Worm (Caenorhabditis elegans) whole organism, L3 larva: ENCODE data around the gene T19H12.15.

Source experiments
- R02D3.7 ChIP-seq: fragments of 150-350 bp; optimal IDR thresholded peaks from 2 replicates; lab custom pipeline; 2014; ENCODE audit warnings: missing biosample characterization, missing genetic modification characterization
- ZK546.5 ChIP-seq: sonication (generic microtip); optimal IDR thresholded peaks from 2 replicates; lab custom pipeline; 2017; ENCODE audit warnings: missing biosample characterization, missing genetic modification characterization
- ama-1 ChIP-seq: fragments of 150-350 bp; optimal IDR thresholded peaks from 2 replicates; lab custom pipeline; 2018
- ceh-16 ChIP-seq: sonication (generic microtip); optimal IDR thresholded peaks from 2 replicates; lab custom pipeline; 2017; ENCODE audit warnings: missing biosample characterization, missing genetic modification characterization
- ceh-28 ChIP-seq: fragments of 150-350 bp; optimal IDR thresholded peaks from 2 replicates; lab custom pipeline; 2014; ENCODE audit warnings: missing biosample characterization, missing genetic modification reagents, missing genetic modification characterization
- ceh-9 ChIP-seq: sonication (generic microtip); optimal IDR thresholded peaks from 2 replicates; lab custom pipeline; 2018; ENCODE audit warnings: missing biosample characterization, missing genetic modification characterization
- daf-12 ChIP-seq: fragments of 150-350 bp; optimal IDR thresholded peaks from 2 replicates; lab custom pipeline; 2014; ENCODE audit warnings: missing biosample characterization, missing genetic modification reagents, missing genetic modification characterization
- egl-27 ChIP-seq: sonication (generic microtip); optimal IDR thresholded peaks from 4 replicates; lab custom pipeline; 2017; ENCODE audit warnings: missing biosample characterization, missing genetic modification reagents, missing genetic modification characterization
- egl-5 ChIP-seq: fragments of 150-350 bp; optimal IDR thresholded peaks from 2 replicates; lab custom pipeline; 2017; ENCODE audit warnings: missing biosample characterization, missing genetic modification reagents, missing genetic modification characterization, inconsistent platforms
- elt-1 ChIP-seq: fragments of 150-350 bp; optimal IDR thresholded peaks from 2 replicates; lab custom pipeline; 2014; ENCODE audit warnings: missing biosample characterization, missing genetic modification characterization
- elt-2 ChIP-seq: sonication (generic microtip); optimal IDR thresholded peaks from 2 replicates; lab custom pipeline; 2016; ENCODE audit warnings: missing genetic modification reagents, mild to moderate bottlenecking, missing genetic modification characterization, missing compliant biosample characterization
- elt-3 ChIP-seq, 3 experiments: fragments of 150-350 bp in 1 of 3; sonication (generic microtip) in 2 of 3; optimal IDR thresholded peaks; 2 replicates in 2 of 3; 4 replicates in 1 of 3; lab custom pipeline; 2014 to 2017; ENCODE audit warnings: missing biosample characterization in 3 of 3, missing genetic modification characterization in 3 of 3
- eor-1 ChIP-seq, 2 experiments: fragments of 150-350 bp; optimal IDR thresholded peaks; 2 replicates each; lab custom pipeline; 2014 to 2018; ENCODE audit warnings: missing biosample characterization in 2 of 2, missing genetic modification characterization in 2 of 2
- fos-1 ChIP-seq: fragments of 150-350 bp; optimal IDR thresholded peaks from 2 replicates; lab custom pipeline; 2014; ENCODE audit warnings: missing biosample characterization, missing genetic modification characterization
- hmg-11 ChIP-seq: sonication (generic microtip); optimal IDR thresholded peaks from 2 replicates; lab custom pipeline; 2016; ENCODE audit warnings: missing genetic modification characterization, missing compliant biosample characterization
- jun-1 ChIP-seq: fragments of 150-350 bp; optimal IDR thresholded peaks from 2 replicates; lab custom pipeline; 2014; ENCODE audit warnings: missing biosample characterization, missing genetic modification reagents, missing genetic modification characterization
- lin-15B ChIP-seq: fragments of 150-350 bp; optimal IDR thresholded peaks from 2 replicates; lab custom pipeline; 2014; ENCODE audit warnings: missing biosample characterization, missing genetic modification characterization
- mdl-1 ChIP-seq: fragments of 150-350 bp; optimal IDR thresholded peaks from 2 replicates; lab custom pipeline; 2014; ENCODE audit warnings: missing biosample characterization, missing genetic modification characterization
- mml-1 ChIP-seq: fragments of 150-350 bp; sonication (generic microtip); optimal IDR thresholded peaks from 3 replicates; lab custom pipeline; 2014; ENCODE audit warnings: missing biosample characterization, missing genetic modification characterization
- nhr-11 ChIP-seq: fragments of 150-350 bp; optimal IDR thresholded peaks from 2 replicates; lab custom pipeline; 2014; ENCODE audit warnings: missing biosample characterization, missing genetic modification characterization
- nhr-12 ChIP-seq: fragments of 150-350 bp; optimal IDR thresholded peaks from 2 replicates; lab custom pipeline; 2014; ENCODE audit warnings: missing biosample characterization, missing genetic modification characterization
- nhr-23 ChIP-seq: fragments of 150-350 bp; optimal IDR thresholded peaks from 2 replicates; lab custom pipeline; 2014; ENCODE audit warnings: missing biosample characterization, missing genetic modification reagents, missing genetic modification characterization
- nhr-25 ChIP-seq: sonication (generic microtip); optimal IDR thresholded peaks from 2 replicates; lab custom pipeline; 2017; ENCODE audit warnings: missing biosample characterization, missing genetic modification characterization
- nhr-43 ChIP-seq: sonication (generic microtip); optimal IDR thresholded peaks from 2 replicates; lab custom pipeline; 2016; ENCODE audit warnings: mild to moderate bottlenecking, missing genetic modification characterization, missing compliant biosample characterization; ENCODE audit not compliant: poor library complexity, severe bottlenecking
- nhr-67 ChIP-seq: fragments of 150-350 bp; optimal IDR thresholded peaks from 2 replicates; lab custom pipeline; 2014; ENCODE audit warnings: missing biosample characterization, missing genetic modification characterization
- nhr-76 ChIP-seq: fragments of 150-350 bp; sonication (generic microtip); optimal IDR thresholded peaks from 5 replicates; lab custom pipeline; 2014; ENCODE audit warnings: missing biosample characterization, missing genetic modification characterization
- nhr-77 ChIP-seq: fragments of 150-350 bp; optimal IDR thresholded peaks from 2 replicates; lab custom pipeline; 2014; ENCODE audit warnings: missing biosample characterization, missing genetic modification characterization
- pha-4 ChIP-seq: fragments of 150-350 bp; optimal IDR thresholded peaks from 2 replicates; lab custom pipeline; 2014; ENCODE audit warnings: missing biosample characterization, missing genetic modification reagents, missing genetic modification characterization
- pqm-1 ChIP-seq: fragments of 150-350 bp; optimal IDR thresholded peaks from 2 replicates; lab custom pipeline; 2017; ENCODE audit warnings: missing biosample characterization, missing genetic modification characterization, inconsistent platforms
- sea-2 ChIP-seq: fragments of 150-350 bp; sonication (generic microtip); optimal IDR thresholded peaks from 4 replicates; lab custom pipeline; 2014; ENCODE audit warnings: missing biosample characterization, missing genetic modification reagents, missing genetic modification characterization
- skn-1 ChIP-seq: fragments of 150-350 bp; optimal IDR thresholded peaks from 2 replicates; lab custom pipeline; 2014; ENCODE audit warnings: missing biosample characterization, missing genetic modification characterization
- snpc-4 ChIP-seq: fragments of 150-350 bp; optimal IDR thresholded peaks from 2 replicates; lab custom pipeline; 2014; ENCODE audit warnings: missing biosample characterization, missing genetic modification characterization
- tbx-2 ChIP-seq: sonication (generic microtip); optimal IDR thresholded peaks from 2 replicates; lab custom pipeline; 2016; ENCODE audit warnings: mild to moderate bottlenecking, missing genetic modification characterization, missing compliant biosample characterization
- unc-62 ChIP-seq: fragments of 150-350 bp; sonication (generic microtip); optimal IDR thresholded peaks from 4 replicates; lab custom pipeline; 2014; ENCODE audit warnings: missing biosample characterization, missing genetic modification reagents, missing genetic modification characterization
- ztf-11 ChIP-seq: fragments of 150-350 bp; optimal IDR thresholded peaks from 2 replicates; lab custom pipeline; 2014; ENCODE audit warnings: missing biosample characterization, missing genetic modification characterization
- ztf-4 ChIP-seq: fragments of 150-350 bp; optimal IDR thresholded peaks from 2 replicates; lab custom pipeline; 2014; ENCODE audit warnings: missing biosample characterization, missing genetic modification characterization

Gene T19H12.15

DNA sequence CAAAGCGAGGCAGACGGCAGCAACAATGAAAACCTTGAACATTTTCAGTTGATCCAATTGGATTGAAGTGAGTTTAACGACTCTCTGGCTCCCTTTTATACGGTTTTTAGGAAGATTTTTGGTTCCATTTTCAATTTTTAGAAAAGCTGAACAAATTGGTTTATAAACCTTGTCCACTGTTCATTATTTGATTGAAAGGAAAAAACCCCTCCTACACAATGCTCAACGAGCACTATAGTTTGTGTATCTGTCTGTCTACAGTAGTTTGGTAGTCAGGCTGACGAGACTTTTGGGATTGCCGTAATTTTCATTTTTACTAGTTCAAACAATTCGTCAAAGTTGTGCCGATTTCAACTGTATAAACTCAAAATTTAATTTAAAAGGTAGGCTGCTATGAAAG, at the start of gene T19H12.15:
Gene T19H12.15 (minus strand): TSS at position 101 of the 400 bp plus-strand sequence.
- TF ChIP-seq sea-2 (GFP tag; lab: Kevin White, UChicago) (no peak), ZK546.5 (tag; lab: Kevin White, UChicago) (no peak), egl-5 (tag; lab: Kevin White, UChicago) (no peak), elt-2 (tag; lab: Kevin White, UChicago) (no peak), nhr-76 (tag; lab: Kevin White, UChicago) (no peak), elt-3 (tag; optimal IDR thresholded peaks at IDR 0.05; lab: Kevin White, UChicago) (no peak), mml-1 (tag; lab: Kevin White, UChicago) (no peak), fos-1 (no peak), nhr-43 (tag; lab: Kevin White, UChicago) (no peak)
- TF ChIP-seq, all 47 proteins: peak for 0

ce11 chrV:4926371-4926770, 47.2 kb upstream of the T19H12.15 start, which contains the start of gene srh-21:
Gene srh-21 (plus strand): TSS chrV:4926671.
- TF ChIP-seq nhr-43 (tag; lab: Kevin White, UChicago) (no peak), nhr-67 (tag; lab: Kevin White, UChicago) (no peak), elt-1 (no peak), hmg-11 (tag; lab: Kevin White, UChicago) (no peak), ztf-4 (tag; lab: Kevin White, UChicago) (no peak), elt-2 (tag; lab: Kevin White, UChicago) (no peak), ama-1 (no peak), ceh-9 (tag; lab: Kevin White, UChicago) (no peak), ztf-11 (no peak), ZK546.5 (tag; lab: Kevin White, UChicago) (no peak), lin-15B (tag; lab: Kevin White, UChicago) (no peak), fos-1 (no peak), ceh-16 (tag; lab: Kevin White, UChicago) (no peak), R02D3.7 (no peak)

DNA sequence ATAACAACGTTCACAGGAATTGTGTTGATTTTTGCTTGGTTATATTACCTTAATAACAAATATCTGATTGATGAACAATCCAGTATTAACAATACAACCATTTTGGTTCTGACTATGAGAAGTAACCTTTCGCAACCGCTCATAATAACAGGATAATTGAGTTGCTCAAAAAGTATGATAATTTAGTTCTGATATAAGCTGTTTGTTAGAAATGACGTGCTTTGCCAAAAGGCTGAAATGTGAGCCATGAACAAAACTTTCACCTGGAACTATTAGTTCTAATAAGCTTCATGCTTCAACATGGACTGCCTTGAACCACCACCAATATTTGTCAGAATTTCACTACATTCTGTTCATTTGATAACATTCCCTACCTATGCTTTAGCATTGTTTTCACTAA, 45.5 kb upstream of the T19H12.15 start, which contains the start of gene srh-20:
Gene srh-20 (plus strand): TSS at position 301 of the 400 bp plus-strand sequence.
- no peak for TF ChIP-seq egl-27
- no peak for TF ChIP-seq nhr-23 (tag; lab: Kevin White, UChicago)
- no peak for TF ChIP-seq ceh-28 (tag; lab: Kevin White, UChicago)
- TF ChIP-seq fos-1: no peak
- TF ChIP-seq skn-1 (tag; lab: Kevin White, UChicago): no peak
- no peak for TF ChIP-seq eor-1 (tag; optimal IDR thresholded peaks at IDR 0.05; lab: Kevin White, UChicago)
- no peak for TF ChIP-seq ztf-4 (tag; lab: Kevin White, UChicago)
- no peak for TF ChIP-seq tbx-2 (tag; lab: Kevin White, UChicago)
- no peak for TF ChIP-seq ceh-9 (tag; lab: Kevin White, UChicago)
- no peak for TF ChIP-seq R02D3.7
- TF ChIP-seq mml-1 (tag; lab: Kevin White, UChicago): no peak

- TF ChIP-seq nhr-12 (tag; lab: Kevin White, UChicago) (no peak), fos-1 (no peak), nhr-25 (no peak), skn-1 (tag; lab: Kevin White, UChicago) (no peak), nhr-67 (tag; lab: Kevin White, UChicago) (no peak), daf-12 (tag; lab: Kevin White, UChicago) (no peak), unc-62 (GFP tag; lab: Kevin White, UChicago) (no peak), mml-1 (tag; lab: Kevin White, UChicago) (no peak), egl-27 (no peak), ceh-9 (tag; lab: Kevin White, UChicago) (no peak), elt-3 (tag; optimal IDR thresholded peaks at IDR 0.05; lab: Kevin White, UChicago) (no peak), elt-2 (tag; lab: Kevin White, UChicago) (no peak), mdl-1 (tag; lab: Kevin White, UChicago) (no peak)
These were observed 42.9 kb upstream of the T19H12.15 start, which contains the start of gene srh-22 for ce11 chrV:4922024-4922423. Gene srh-22 (plus strand): TSS chrV:4922324.

DNA sequence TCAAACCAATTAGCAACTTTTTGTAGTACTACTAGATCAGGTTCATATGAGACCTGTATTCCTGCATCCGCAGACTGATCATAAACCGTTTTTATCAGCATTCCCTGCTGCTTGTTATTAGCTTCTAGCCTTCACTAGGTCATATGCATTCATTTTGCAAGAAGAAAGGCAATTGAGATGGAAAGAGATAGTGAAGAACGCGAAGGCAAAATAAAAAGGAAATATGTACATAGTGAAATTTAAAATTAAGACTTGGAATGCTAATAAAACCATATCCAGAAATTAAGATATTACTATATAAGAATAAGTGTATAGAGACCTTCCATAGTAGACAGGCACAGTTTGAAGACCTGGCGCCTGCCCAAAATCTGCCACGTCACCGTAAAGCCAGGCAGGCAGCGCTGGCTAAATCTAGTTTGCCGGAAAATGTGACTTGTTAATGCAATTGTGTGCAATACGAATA, 41.6 kb upstream of the T19H12.15 start, which contains the start of the genes C02E7.8 and srh-23:
Gene C02E7.8 (minus strand): TSS at position 101 of the 463 bp plus-strand sequence.
Gene srh-23 (plus strand): TSS at position 413 of the 463 bp plus-strand sequence.
- no peak for TF ChIP-seq nhr-77 (tag; lab: Kevin White, UChicago)
- no peak for TF ChIP-seq snpc-4 (tag; lab: Kevin White, UChicago)
- TF ChIP-seq mml-1 (tag; lab: Kevin White, UChicago): no peak
- TF ChIP-seq nhr-76 (tag; lab: Kevin White, UChicago): no peak
- no peak for TF ChIP-seq skn-1 (tag; lab: Kevin White, UChicago)
- no peak for TF ChIP-seq pqm-1 (tag; lab: Kevin White, UChicago)
- TF ChIP-seq pha-4: no peak
- no peak for TF ChIP-seq ceh-28 (tag; lab: Kevin White, UChicago)
- TF ChIP-seq ztf-11: no peak
- no peak for TF ChIP-seq nhr-43 (tag; lab: Kevin White, UChicago)
- TF ChIP-seq eor-1 (tag; optimal IDR thresholded peaks at IDR 0.05; lab: Kevin White, UChicago): no peak
- no peak for TF ChIP-seq nhr-11 (tag; lab: Kevin White, UChicago)
- no peak for TF ChIP-seq ZK546.5 (tag; lab: Kevin White, UChicago)
- no peak for TF ChIP-seq nhr-12 (tag; lab: Kevin White, UChicago)
- no peak for TF ChIP-seq jun-1 (tag; lab: Kevin White, UChicago)
